Worm (Caenorhabditis elegans) whole organism, L3 larva: ENCODE data around the gene dkf-2.

Experiments
- R02D3.7 ChIP-seq: fragments of 150-350 bp; optimal IDR thresholded peaks from 2 replicates; lab custom pipeline; 2014; ENCODE audit warnings: missing biosample characterization, missing genetic modification characterization
- aly-2 ChIP-seq: fragments of 150-350 bp; optimal IDR thresholded peaks from 2 replicates; lab custom pipeline; 2014; ENCODE audit warnings: missing biosample characterization, missing genetic modification characterization
- ama-1 ChIP-seq: fragments of 150-350 bp; optimal IDR thresholded peaks from 2 replicates; lab custom pipeline; 2018
- ceh-16 ChIP-seq: sonication (generic microtip); optimal IDR thresholded peaks from 2 replicates; lab custom pipeline; 2017; ENCODE audit warnings: missing biosample characterization, missing genetic modification characterization
- ceh-9 ChIP-seq: sonication (generic microtip); optimal IDR thresholded peaks from 2 replicates; lab custom pipeline; 2018; ENCODE audit warnings: missing biosample characterization, missing genetic modification characterization
- egl-27 ChIP-seq: sonication (generic microtip); optimal IDR thresholded peaks from 4 replicates; lab custom pipeline; 2017; ENCODE audit warnings: missing biosample characterization, missing genetic modification reagents, missing genetic modification characterization
- fkh-10 ChIP-seq: sonication (generic microtip); optimal IDR thresholded peaks from 2 replicates; lab custom pipeline; 2017; ENCODE audit warnings: missing biosample characterization, missing genetic modification reagents, missing genetic modification characterization
- lin-15B ChIP-seq: fragments of 150-350 bp; optimal IDR thresholded peaks from 2 replicates; lab custom pipeline; 2014; ENCODE audit warnings: missing biosample characterization, missing genetic modification characterization
- nfya-1 ChIP-seq: sonication (generic microtip); optimal IDR thresholded peaks from 2 replicates; lab custom pipeline; 2017; ENCODE audit warnings: missing genetic modification characterization, mild to moderate bottlenecking, missing compliant biosample characterization, antibody characterized with exemption, moderate library complexity; ENCODE audit not compliant: insufficient read depth
- pha-4 ChIP-seq: fragments of 150-350 bp; optimal IDR thresholded peaks from 2 replicates; lab custom pipeline; 2014; ENCODE audit warnings: missing biosample characterization, missing genetic modification reagents, missing genetic modification characterization
- skn-1 ChIP-seq: fragments of 150-350 bp; optimal IDR thresholded peaks from 2 replicates; lab custom pipeline; 2014; ENCODE audit warnings: missing biosample characterization, missing genetic modification characterization
- zag-1 ChIP-seq: fragments of 150-350 bp; optimal IDR thresholded peaks from 2 replicates; lab custom pipeline; 2014; ENCODE audit warnings: missing biosample characterization, missing genetic modification characterization

ce11 chrV:16802572-16802971 lies 55.1 kb downstream of the dkf-2 start, which contains the start of gene cand-1:
- no peak for TF ChIP-seq pha-4 (tag; lab: Kevin White, UChicago)
- TF ChIP-seq ceh-16, result no peak
- TF ChIP-seq egl-27 (tag; lab: Kevin White, UChicago), result no peak
- no peak for TF ChIP-seq lin-15B (tag; lab: Kevin White, UChicago)
- no peak for TF ChIP-seq aly-2
- TF ChIP-seq skn-1, result no peak
- no peak for TF ChIP-seq fkh-10 (GFP tag; lab: Kevin White, UChicago)
- no peak for TF ChIP-seq nfya-1 (tag; lab: Kevin White, UChicago)
- TF ChIP-seq ama-1 (lab: Kevin White, UChicago), result no peak
- no peak for TF ChIP-seq ceh-9
- no peak for TF ChIP-seq R02D3.7 (tag; lab: Kevin White, UChicago)
- TF ChIP-seq zag-1 (tag; lab: Kevin White, UChicago), result no peak
